Worm (Caenorhabditis elegans) whole organism, L2 larva: ENCODE measurements around the gene F23D12.1.

ENCODE experiments used
- blmp-1 ChIP-seq: sonication (generic microtip); optimal IDR thresholded peaks from 2 replicates; lab custom pipeline; 2017; ENCODE audit warnings: missing genetic modification characterization, mild to moderate bottlenecking, missing compliant biosample characterization, antibody characterized with exemption, moderate library complexity; ENCODE audit not compliant: insufficient read depth
- lin-13 ChIP-seq: fragments of 150-350 bp; optimal IDR thresholded peaks from 2 replicates; lab custom pipeline; 2014; ENCODE audit warnings: missing biosample characterization, missing genetic modification reagents, missing genetic modification characterization
- lsy-2 ChIP-seq, 2 experiments: fragments of 150-350 bp in 1 of 2; sonication (generic microtip) in 1 of 2; optimal IDR thresholded peaks; 2 replicates each; lab custom pipeline; 2014 to 2017; ENCODE audit warnings: missing biosample characterization in 2 of 2, missing genetic modification characterization in 2 of 2
- mdl-1 ChIP-seq, 2 experiments: fragments of 150-350 bp in 1 of 2; sonication (generic microtip) in 1 of 2; optimal IDR thresholded peaks; 2 replicates each; lab custom pipeline; 2017; ENCODE audit warnings: missing biosample characterization in 2 of 2, missing genetic modification characterization in 2 of 2
- nhr-10 ChIP-seq: sonication (generic microtip); optimal IDR thresholded peaks from 2 replicates; lab custom pipeline; 2017; ENCODE audit warnings: missing biosample characterization, missing genetic modification characterization
- nhr-11 ChIP-seq: fragments of 150-350 bp; optimal IDR thresholded peaks from 2 replicates; lab custom pipeline; 2014; ENCODE audit warnings: missing biosample characterization, missing genetic modification characterization
- nhr-12 ChIP-seq: fragments of 150-350 bp; optimal IDR thresholded peaks from 2 replicates; lab custom pipeline; 2014; ENCODE audit warnings: missing biosample characterization, missing genetic modification characterization
- nhr-129 ChIP-seq: fragments of 150-350 bp; optimal IDR thresholded peaks from 2 replicates; lab custom pipeline; 2014; ENCODE audit warnings: missing biosample characterization, missing genetic modification characterization
- nhr-25 ChIP-seq: fragments of 150-350 bp; sonication (generic microtip); optimal IDR thresholded peaks from 3 replicates; lab custom pipeline; 2014; ENCODE audit warnings: missing biosample characterization, missing genetic modification characterization
- nhr-77 ChIP-seq: fragments of 150-350 bp; optimal IDR thresholded peaks from 2 replicates; lab custom pipeline; 2014; ENCODE audit warnings: missing biosample characterization, missing genetic modification characterization
- skn-1 ChIP-seq: sonication (generic microtip); optimal IDR thresholded peaks from 2 replicates; lab custom pipeline; 2017; ENCODE audit warnings: missing biosample characterization, missing genetic modification characterization
- sma-9 ChIP-seq, 2 experiments: fragments of 150-350 bp in 1 of 2; sonication (generic microtip) in 1 of 2; optimal IDR thresholded peaks; 2 replicates each; lab custom pipeline; 2014 to 2016; ENCODE audit warnings: missing genetic modification characterization in 2 of 2, mild to moderate bottlenecking in 1 of 2, missing biosample characterization in 1 of 2, missing compliant biosample characterization in 1 of 2, missing genetic modification reagents in 1 of 2, moderate library complexity in 1 of 2
- unc-39 ChIP-seq: fragments of 150-350 bp; optimal IDR thresholded peaks from 2 replicates; lab custom pipeline; 2014; ENCODE audit warnings: missing biosample characterization, missing genetic modification characterization
- ztf-4 ChIP-seq: fragments of 150-350 bp; optimal IDR thresholded peaks from 2 replicates; lab custom pipeline; 2014; ENCODE audit warnings: missing biosample characterization, missing genetic modification characterization

DNA sequence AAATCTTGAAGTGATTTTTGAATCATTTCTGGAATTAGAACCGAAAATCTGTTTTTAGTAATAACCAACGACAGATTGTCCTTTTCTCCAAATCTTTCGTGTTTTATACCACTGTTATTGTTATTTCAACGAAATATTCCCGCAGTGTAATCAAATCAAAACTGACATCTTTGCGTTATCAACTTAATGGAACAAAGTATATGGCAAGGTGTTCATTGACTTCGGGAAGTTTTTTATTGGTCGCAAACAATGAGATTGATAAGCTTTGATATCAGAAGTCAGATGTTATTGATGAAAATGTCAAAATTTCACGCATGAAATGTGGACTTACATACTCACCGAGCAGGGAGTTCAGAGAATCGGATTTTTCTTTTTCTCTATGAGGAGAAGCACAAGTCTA lies 3.3 kb downstream of the F23D12.1 start, which contains the start of gene F23D12.11:
- TF ChIP-seq nhr-11 (tag; lab: Kevin White, UChicago) (no peak), nhr-25 (tag; lab: Kevin White, UChicago) (no peak), mdl-1 (tag; optimal IDR thresholded peaks at IDR 0.05; lab: Kevin White, UChicago) (no peak), skn-1 (tag; lab: Kevin White, UChicago) (no peak), nhr-10 (no peak), nhr-129 (no peak), unc-39 (tag; lab: Kevin White, UChicago) (no peak), nhr-12 (tag; lab: Kevin White, UChicago) (no peak), sma-9 (GFP tag; optimal IDR thresholded peaks at IDR 0.05; lab: Kevin White, UChicago) (no peak), sma-9 (tag; optimal IDR thresholded peaks at IDR 0.05; lab: Kevin White, UChicago) (no peak), blmp-1 (no peak), nhr-77 (tag; lab: Kevin White, UChicago) (no peak), lsy-2 (tag; optimal IDR thresholded peaks at IDR 0.05; lab: Kevin White, UChicago) (no peak), ztf-4 (tag; lab: Kevin White, UChicago) (no peak), lin-13 (GFP tag; lab: Kevin White, UChicago) (no peak)
